Fruit fly (Drosophila melanogaster): ENCODE results near the gene Trx2.

Trx2 gene

DNA sequence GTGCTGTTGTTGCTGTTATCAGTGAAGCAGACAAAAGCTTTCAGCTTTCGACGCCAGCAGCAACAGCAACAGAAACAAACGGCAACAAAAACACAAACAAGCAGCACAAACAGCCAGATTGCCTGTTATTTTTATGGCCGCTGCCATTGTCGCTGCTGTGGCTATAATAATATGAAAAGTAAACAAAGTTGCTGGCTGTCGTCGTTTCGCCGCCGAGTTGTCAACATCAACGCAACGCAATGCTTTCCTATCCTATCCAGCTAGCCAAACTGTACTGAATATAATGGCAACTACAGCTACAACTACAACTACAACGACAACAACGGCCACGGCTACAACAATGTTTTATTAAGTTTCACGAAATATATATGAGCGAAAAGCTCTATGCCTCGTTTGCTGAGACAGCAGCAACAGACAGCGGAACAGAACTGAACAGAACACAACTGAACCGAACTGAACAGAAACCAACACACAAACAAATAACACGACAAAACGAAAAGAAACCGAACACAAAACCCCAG lies 42.2 kb upstream of the Trx2 start (continued):
- TF ChIP-seq CG8290 (GFP tag; optimal IDR thresholded peaks at IDR 0.05) (no peak), CG8290 (tag; optimal IDR thresholded peaks at IDR 0.05) (peak in 1 of 2 experiments; percentile 76), CG10431 (GFP tag; optimal IDR thresholded peaks at IDR 0.05) (peak; percentile 31), CG17912 (GFP tag; optimal IDR thresholded peaks at IDR 0.05) (peak; percentile 42), CG1603 (tag; optimal IDR thresholded peaks at IDR 0.05) (peak; percentile 37), crc (GFP tag; optimal IDR thresholded peaks at IDR 0.05) (no peak), oc (tag; optimal IDR thresholded peaks at IDR 0.05) (peak; percentile 47), schlank (tag; optimal IDR thresholded peaks at IDR 0.05) (peak; percentile 33), Deaf1 (tag; optimal IDR thresholded peaks at IDR 0.05) (peak; percentile 69), CG3847 (GFP tag; IDR thresholded peaks at IDR 0.05) (no peak), CG6765 (GFP tag; optimal IDR thresholded peaks at IDR 0.05) (peak; percentile 61), gsb (GFP tag; IDR thresholded peaks at IDR 0.05) (0 out of 2 replicates have a peak, but pooled peaks have one; percentile 10), CG3407 (GFP tag; optimal IDR thresholded peaks at IDR 0.05) (peak; percentile 38), tll (GFP tag; optimal IDR thresholded peaks at IDR 0.05) (no peak), jigr1 (GFP tag; IDR thresholded peaks at IDR 0.05) (no peak), chif (GFP tag; optimal IDR thresholded peaks at IDR 0.05) (no peak), ash1 (GFP tag; optimal IDR thresholded peaks at IDR 0.05) (no peak), mam (GFP tag; optimal IDR thresholded peaks at IDR 0.05) (no peak), Dek (tag; optimal IDR thresholded peaks at IDR 0.05) (peak; percentile 10), her (GFP tag; optimal IDR thresholded peaks at IDR 0.05) (peak; percentile 21), CG4404 (GFP tag; IDR thresholded peaks at IDR 0.05) (no peak), CG17568 (GFP tag; optimal IDR thresholded peaks at IDR 0.05) (peak; percentile 76), Blimp-1 (GFP tag; optimal IDR thresholded peaks at IDR 0.05) (peak; percentile 11), otp (GFP tag; IDR thresholded peaks at IDR 0.05) (no peak), CG15269 (tag; optimal IDR thresholded peaks at IDR 0.05) (peak; percentile 35), fd96Cb (tag; optimal IDR thresholded peaks at IDR 0.05) (no peak), CG10209 (GFP tag; optimal IDR thresholded peaks at IDR 0.05) (peak; percentile 12), PHDP (tag; optimal IDR thresholded peaks at IDR 0.05) (peak; percentile 55), lab (GFP tag; optimal IDR thresholded peaks at IDR 0.05) (peak; percentile 50), row (GFP tag; IDR thresholded peaks at IDR 0.05) (no peak), Rx (GFP tag; IDR thresholded peaks at IDR 0.05) (no peak), CG7928 (GFP tag; optimal IDR thresholded peaks at IDR 0.05) (no peak), Hr51 (GFP tag; optimal IDR thresholded peaks at IDR 0.05) (peak in 1 of 2 experiments; percentile 30), mirr (GFP tag; optimal IDR thresholded peaks at IDR 0.05) (peak; percentile 72), CG11504 (tag; optimal IDR thresholded peaks at IDR 0.05) (peak; percentile 84), cg (GFP tag; optimal IDR thresholded peaks at IDR 0.05) (peak; percentile 23), CG13287 (GFP tag; IDR thresholded peaks at IDR 0.05; ENCODE audit: partially characterized antibody) (no peak), HLH4C (GFP tag; IDR thresholded peaks at IDR 0.05; ENCODE audit: partially characterized antibody) (no peak), YL-1 (GFP tag; optimal IDR thresholded peaks at IDR 0.05) (peak; percentile 8), B-H2 (GFP tag; optimal IDR thresholded peaks at IDR 0.05) (peak; percentile 5), CG18011 (GFP tag; optimal IDR thresholded peaks at IDR 0.05) (peak; percentile 94), Nf-YA (GFP tag; IDR thresholded peaks at IDR 0.05) (peak; percentile 51; the same call in 1 of the 2 replicates), Mes4 (GFP tag; optimal IDR thresholded peaks at IDR 0.05) (peak; percentile 17), kni (GFP tag; optimal IDR thresholded peaks at IDR 0.05) (peak; percentile 50), vvl (GFP tag; IDR thresholded peaks at IDR 0.05) (no peak), CG11723 (GFP tag; optimal IDR thresholded peaks at IDR 0.05) (peak; percentile 34), ATbp (GFP tag; optimal IDR thresholded peaks at IDR 0.05) (peak; percentile 73), CG2678 (tag; optimal IDR thresholded peaks at IDR 0.05) (peak; percentile 38), Pdp1 (GFP tag; optimal IDR thresholded peaks at IDR 0.05) (peak in 1 of 2 experiments; percentile 29)
